Worm (Caenorhabditis elegans) whole organism, L4 larva: ENCODE results near the gene clpf-1.
A peak's percentile ranks its signal among the peaks of the same experiment; 100 is the strongest.

Source experiments
- D1046.2 ChIP-seq: fragments of 200-800 bp; sonication (Bioruptor generic); IDR thresholded peaks from 2 replicates; pipeline ENCODE4 v1.3.6; 2022; ENCODE audit warnings: missing genetic modification characterization, missing compliant biosample characterization
- F26F4.8 ChIP-seq: fragments of 200-800 bp; sonication (Bioruptor generic); conservative IDR thresholded peaks from 2 replicates; pipeline ENCODE4 v1.3.6; 2022; ENCODE audit warnings: missing genetic modification characterization, missing compliant biosample characterization
- R02D3.7 ChIP-seq: fragments of 150-350 bp; sonication (generic microtip); optimal IDR thresholded peaks from 3 replicates; lab custom pipeline; 2014; ENCODE audit warnings: missing biosample characterization, missing genetic modification characterization
- T20F7.1 ChIP-seq: fragments of 200-800 bp; sonication (Bioruptor generic); optimal IDR thresholded peaks from 2 replicates; lab custom pipeline; 2018; ENCODE audit warnings: mild to moderate bottlenecking, missing genetic modification characterization, missing compliant biosample characterization
- Y48G9A.11 ChIP-seq: fragments of 200-800 bp; sonication (Bioruptor generic); IDR thresholded peaks from 2 replicates; pipeline ENCODE4 v1.3.6; 2022; ENCODE audit warnings: missing genetic modification reagents, missing genetic modification characterization, missing compliant biosample characterization
- Y5F2A.4 ChIP-seq: fragments of 200-800 bp; sonication (Bioruptor generic); optimal IDR thresholded peaks from 2 replicates; lab custom pipeline; 2018; ENCODE audit warnings: mild to moderate bottlenecking, missing genetic modification characterization, missing compliant biosample characterization
- Y75B8A.6 ChIP-seq: fragments of 200-800 bp; sonication (Bioruptor generic); IDR thresholded peaks from 2 replicates; pipeline ENCODE4 v1.3.6; 2022; ENCODE audit warnings: missing genetic modification reagents, missing genetic modification characterization, missing compliant biosample characterization
- arid-1 ChIP-seq: fragments of 200-800 bp; sonication (Bioruptor generic); conservative IDR thresholded peaks from 2 replicates; pipeline ENCODE4 v1.3.6; 2022; ENCODE audit warnings: missing genetic modification reagents, missing genetic modification characterization, missing compliant biosample characterization
- ceh-20 ChIP-seq: fragments of 200-800 bp; sonication (Bioruptor generic); IDR thresholded peaks from 2 replicates; pipeline ENCODE4 v1.3.6; 2022; ENCODE audit warnings: missing genetic modification reagents, missing genetic modification characterization, missing compliant biosample characterization
- ces-1 ChIP-seq: fragments of 150-350 bp; sonication (generic microtip); optimal IDR thresholded peaks from 4 replicates; lab custom pipeline; 2014; ENCODE audit warnings: missing biosample characterization, missing genetic modification reagents, missing genetic modification characterization
- cey-2 ChIP-seq: sonication (generic microtip); optimal IDR thresholded peaks from 3 replicates; lab custom pipeline; 2017; ENCODE audit warnings: missing genetic modification characterization, mild to moderate bottlenecking, missing compliant biosample characterization, antibody characterized with exemption, borderline replicate concordance; ENCODE audit not compliant: insufficient read depth
- daf-16 ChIP-seq, 3 experiments: sonication (generic microtip); optimal IDR thresholded peaks; 2 replicates each; lab custom pipeline; 2016 to 2017; ENCODE audit warnings: missing genetic modification characterization in 3 of 3, missing genetic modification reagents in 3 of 3, mild to moderate bottlenecking in 2 of 3, missing compliant biosample characterization in 2 of 3, missing biosample characterization in 1 of 3, moderate library complexity in 1 of 3
- dmd-6 ChIP-seq: fragments of 200-800 bp; sonication (Bioruptor generic); IDR thresholded peaks from 2 replicates; pipeline ENCODE4 v1.3.6; 2022; ENCODE audit warnings: missing genetic modification reagents, missing genetic modification characterization, missing compliant biosample characterization
- dmd-8 ChIP-seq: fragments of 200-800 bp; sonication (Bioruptor generic); IDR thresholded peaks from 2 replicates; pipeline ENCODE4 v1.3.6; 2022; ENCODE audit warnings: missing genetic modification characterization, missing compliant biosample characterization
- dve-1 ChIP-seq: sonication (generic microtip); optimal IDR thresholded peaks from 2 replicates; lab custom pipeline; 2017; ENCODE audit warnings: antibody characterized with exemption, mild to moderate bottlenecking, missing genetic modification characterization, missing compliant biosample characterization; ENCODE audit not compliant: insufficient read depth
- egl-43 ChIP-seq: fragments of 200-800 bp; sonication (Bioruptor generic); IDR thresholded peaks from 2 replicates; pipeline ENCODE4 v1.3.6; 2022; ENCODE audit warnings: missing genetic modification reagents, missing genetic modification characterization, missing compliant biosample characterization
- hlh-11 ChIP-seq: fragments of 200-800 bp; sonication (Bioruptor generic); optimal IDR thresholded peaks from 2 replicates; lab custom pipeline; 2018; ENCODE audit warnings: mild to moderate bottlenecking, missing genetic modification characterization, missing compliant biosample characterization
- hlh-30 ChIP-seq: sonication (generic microtip); optimal IDR thresholded peaks from 2 replicates; lab custom pipeline; 2017; ENCODE audit warnings: antibody characterized with exemption, mild to moderate bottlenecking, missing genetic modification characterization, missing compliant biosample characterization; ENCODE audit not compliant: insufficient read depth
- lin-13 ChIP-seq: fragments of 150-350 bp; optimal IDR thresholded peaks from 2 replicates; lab custom pipeline; 2014; ENCODE audit warnings: missing biosample characterization, missing genetic modification reagents, missing genetic modification characterization
- lin-15B ChIP-seq: fragments of 150-350 bp; sonication (generic microtip); optimal IDR thresholded peaks from 3 replicates; lab custom pipeline; 2014; ENCODE audit warnings: missing biosample characterization, missing genetic modification characterization
- lin-29 ChIP-seq: fragments of 200-800 bp; sonication (Bioruptor generic); IDR thresholded peaks from 2 replicates; pipeline ENCODE4 v1.3.6; 2022; ENCODE audit warnings: missing genetic modification reagents, missing genetic modification characterization, missing compliant biosample characterization
- lin-38 ChIP-seq: fragments of 200-800 bp; sonication (Bioruptor generic); IDR thresholded peaks from 2 replicates; pipeline ENCODE4 v1.3.6; 2022; ENCODE audit warnings: missing genetic modification reagents, missing genetic modification characterization, missing compliant biosample characterization
- lsy-2 ChIP-seq, 2 experiments: fragments of 150-350 bp in 1 of 2; sonication (generic microtip) in 1 of 2; optimal IDR thresholded peaks; 2 replicates each; lab custom pipeline; 2014 to 2017; ENCODE audit warnings: missing biosample characterization in 2 of 2, missing genetic modification characterization in 2 of 2
- mdl-1 ChIP-seq, 2 experiments: fragments of 150-350 bp in 1 of 2; sonication (generic microtip) in 1 of 2; optimal IDR thresholded peaks; 2 replicates each; lab custom pipeline; 2014 to 2017; ENCODE audit warnings: missing biosample characterization in 2 of 2, missing genetic modification characterization in 2 of 2
- mep-1 ChIP-seq: fragments of 150-350 bp; sonication (generic microtip); optimal IDR thresholded peaks from 3 replicates; lab custom pipeline; 2014; ENCODE audit warnings: missing biosample characterization, missing genetic modification characterization
- mxl-3 ChIP-seq: fragments of 200-800 bp; sonication (Bioruptor generic); optimal IDR thresholded peaks from 2 replicates; lab custom pipeline; 2018; ENCODE audit warnings: mild to moderate bottlenecking, missing genetic modification characterization, missing compliant biosample characterization
- nhr-10 ChIP-seq: fragments of 150-350 bp; optimal IDR thresholded peaks from 2 replicates; lab custom pipeline; 2014; ENCODE audit warnings: missing biosample characterization, missing genetic modification characterization
- nhr-102 ChIP-seq: sonication (generic microtip); optimal IDR thresholded peaks from 2 replicates; lab custom pipeline; 2016; ENCODE audit warnings: mild to moderate bottlenecking, missing genetic modification characterization, moderate library complexity, missing compliant biosample characterization
- nhr-111 ChIP-seq: fragments of 200-800 bp; sonication (Bioruptor generic); optimal IDR thresholded peaks from 2 replicates; lab custom pipeline; 2018; ENCODE audit warnings: mild to moderate bottlenecking, missing genetic modification characterization, missing compliant biosample characterization
- nhr-28 ChIP-seq: fragments of 150-350 bp; optimal IDR thresholded peaks from 2 replicates; lab custom pipeline; 2014; ENCODE audit warnings: missing biosample characterization, missing genetic modification characterization
- nhr-48 ChIP-seq: sonication (generic microtip); optimal IDR thresholded peaks from 2 replicates; lab custom pipeline; 2016; ENCODE audit warnings: mild to moderate bottlenecking, missing genetic modification characterization, missing compliant biosample characterization
- nhr-6 ChIP-seq: fragments of 150-350 bp; optimal IDR thresholded peaks from 2 replicates; lab custom pipeline; 2014; ENCODE audit warnings: missing biosample characterization, missing genetic modification characterization
- nhr-76 ChIP-seq: fragments of 150-350 bp; optimal IDR thresholded peaks from 2 replicates; lab custom pipeline; 2014; ENCODE audit warnings: missing biosample characterization, missing genetic modification characterization
- pqm-1 ChIP-seq: sonication (generic microtip); optimal IDR thresholded peaks from 2 replicates; lab custom pipeline; 2017; ENCODE audit warnings: missing biosample characterization, missing genetic modification characterization
- rbr-2 ChIP-seq: sonication (generic microtip); optimal IDR thresholded peaks from 2 replicates; lab custom pipeline; 2016; ENCODE audit warnings: missing genotype, missing genetic modification characterization, missing compliant biosample characterization
- set-16 ChIP-seq: fragments of 200-800 bp; sonication (Bioruptor generic); IDR thresholded peaks from 2 replicates; pipeline ENCODE4 v1.3.6; 2022; ENCODE audit warnings: missing genetic modification reagents, missing genetic modification characterization, missing compliant biosample characterization
- spr-1 ChIP-seq: sonication (generic microtip); optimal IDR thresholded peaks from 2 replicates; lab custom pipeline; 2016; ENCODE audit warnings: mild to moderate bottlenecking, missing genetic modification characterization, missing compliant biosample characterization
- vab-7 ChIP-seq: fragments of 200-800 bp; sonication (Bioruptor generic); IDR thresholded peaks from 2 replicates; pipeline ENCODE4 v1.3.6; 2022; ENCODE audit warnings: missing genetic modification reagents, missing genetic modification characterization, missing compliant biosample characterization
- zfp-2 ChIP-seq: sonication (generic microtip); optimal IDR thresholded peaks from 2 replicates; lab custom pipeline; 2016; ENCODE audit warnings: mild to moderate bottlenecking, missing genetic modification characterization, missing compliant biosample characterization
- zfp-3 ChIP-seq: fragments of 200-800 bp; sonication (Bioruptor generic); conservative IDR thresholded peaks from 2 replicates; pipeline ENCODE4 v1.3.6; 2022; ENCODE audit warnings: missing genetic modification reagents, missing genetic modification characterization, missing compliant biosample characterization
- ztf-11 ChIP-seq: fragments of 150-350 bp; optimal IDR thresholded peaks from 2 replicates; lab custom pipeline; 2014; ENCODE audit warnings: missing biosample characterization, missing genetic modification characterization
- ztf-7 ChIP-seq: fragments of 150-350 bp; optimal IDR thresholded peaks from 2 replicates; lab custom pipeline; 2014; ENCODE audit warnings: missing biosample characterization, missing genetic modification characterization

clpf-1 gene

ce11 chrIII:3370770-3371169, 26.8 kb upstream of the clpf-1 start:
- TF ChIP-seq dmd-6 (GFP tag; lab: Robert Waterston, UW) (peak; percentile 20; the same call in 1 of the 2 replicates), lin-15B (tag; lab: Kevin White, UChicago) (no peak), daf-16 (GFP tag; optimal IDR thresholded peaks at IDR 0.05; lab: Kevin White, UChicago) (no peak), daf-16 (tag; optimal IDR thresholded peaks at IDR 0.05; lab: Kevin White, UChicago) (peak; percentile 53), nhr-10 (tag; lab: Kevin White, UChicago) (no peak), dve-1 (tag; lab: Kevin White, UChicago) (peak; percentile 4), pqm-1 (tag; lab: Kevin White, UChicago) (peak; percentile 39)

- TF ChIP-seq dve-1 (tag; lab: Kevin White, UChicago): peak; percentile 51
- no peak for TF ChIP-seq daf-16 (GFP tag; optimal IDR thresholded peaks at IDR 0.05; lab: Kevin White, UChicago)
- peak; percentile 52 for TF ChIP-seq daf-16 (tag; optimal IDR thresholded peaks at IDR 0.05; lab: Kevin White, UChicago)
- TF ChIP-seq dmd-6 (GFP tag; lab: Robert Waterston, UW): peak; percentile 33; the same call in 1 of the 2 replicates
- TF ChIP-seq egl-43 (GFP tag; lab: Robert Waterston, UW): no peak
- peak; percentile 29; the same call in 1 of the 2 replicates for TF ChIP-seq lin-38 (GFP tag; lab: Robert Waterston, UW)
- TF ChIP-seq zfp-2 (tag; lab: Kevin White, UChicago): no peak
These were observed 25.3 kb upstream of the clpf-1 start for ce11 chrIII:3372278-3372677.

ce11 chrIII:3377134-3377533, 20.4 kb upstream of the clpf-1 start:
- TF ChIP-seq T20F7.1 (GFP tag; lab: Kevin White, UChicago) (no peak), nhr-10 (tag; lab: Kevin White, UChicago) (no peak), rbr-2 (no peak), ztf-7 (tag; lab: Kevin White, UChicago) (no peak), ztf-11 (tag; lab: Kevin White, UChicago) (no peak), lin-13 (GFP tag; lab: Kevin White, UChicago) (no peak), lsy-2 (tag; optimal IDR thresholded peaks at IDR 0.05; lab: Kevin White, UChicago) (no peak), nhr-102 (tag; lab: Kevin White, UChicago) (no peak)
- TF ChIP-seq, all 104 proteins: peak for 0

- TF ChIP-seq nhr-76 (no peak), mxl-3 (no peak), nhr-48 (tag; lab: Kevin White, UChicago) (no peak), zfp-3 (GFP tag; lab: Robert Waterston, UW) (no peak), spr-1 (tag; lab: Kevin White, UChicago) (no peak), zfp-2 (tag; lab: Kevin White, UChicago) (no peak), lin-38 (GFP tag; lab: Robert Waterston, UW) (no peak), lin-29 (GFP tag; lab: Robert Waterston, UW) (no peak), D1046.2 (GFP tag; lab: Robert Waterston, UW) (no peak), cey-2 (no peak), nhr-102 (tag; lab: Kevin White, UChicago) (no peak), mep-1 (tag; lab: Kevin White, UChicago) (peak; percentile 15), ceh-20 (no peak), T20F7.1 (GFP tag; lab: Kevin White, UChicago) (no peak), Y75B8A.6 (no peak), hlh-30 (tag; lab: Kevin White, UChicago) (peak; percentile 81), arid-1 (GFP tag; lab: Robert Waterston, UW) (no peak), nhr-28 (tag; lab: Kevin White, UChicago) (peak; percentile 38), dmd-6 (GFP tag; lab: Robert Waterston, UW) (peak; percentile 17; the same call in 1 of the 2 replicates), mdl-1 (tag; optimal IDR thresholded peaks at IDR 0.05; lab: Kevin White, UChicago) (peak in 1 of 2 experiments; percentile 24), F26F4.8 (GFP tag; lab: Robert Waterston, UW) (no peak), nhr-6 (no peak), dmd-8 (no peak), ces-1 (no peak), nhr-111 (no peak), hlh-11 (tag; lab: Kevin White, UChicago) (peak; percentile 27), R02D3.7 (no peak), Y5F2A.4 (no peak), vab-7 (no peak), lin-13 (GFP tag; lab: Kevin White, UChicago) (peak; percentile 25), Y48G9A.11 (no peak), lsy-2 (tag; optimal IDR thresholded peaks at IDR 0.05; lab: Kevin White, UChicago) (no peak), set-16 (GFP tag; lab: Robert Waterston, UW) (no peak)
These were observed 19.8 kb upstream of the clpf-1 start for ce11 chrIII:3377700-3378099.
